Worm (Caenorhabditis elegans) whole organism, young adult: ENCODE data around the gene F12A10.9.

Experiments used
- B0035.1 ChIP-seq: sonication (generic microtip); optimal IDR thresholded peaks from 2 replicates; lab custom pipeline; 2016; ENCODE audit warnings: missing genetic modification characterization, mild to moderate bottlenecking, missing compliant biosample characterization, missing genotype, missing genetic modification reagents
- F23B12.7 ChIP-seq: sonication (generic microtip); optimal IDR thresholded peaks from 2 replicates; lab custom pipeline; 2017; ENCODE audit warnings: missing genetic modification characterization, mild to moderate bottlenecking, missing compliant biosample characterization, antibody characterized with exemption, moderate library complexity; ENCODE audit not compliant: insufficient read depth
- F33H1.4 ChIP-seq: fragments of 200-800 bp; sonication (Bioruptor generic); IDR thresholded peaks from 2 replicates; pipeline ENCODE4 v1.3.6; 2022; ENCODE audit warnings: missing genetic modification reagents, missing genetic modification characterization, missing compliant biosample characterization
- F49E8.2 ChIP-seq: sonication (generic microtip); optimal IDR thresholded peaks from 3 replicates; lab custom pipeline; 2017; ENCODE audit warnings: missing genetic modification characterization, mild to moderate bottlenecking, missing compliant biosample characterization, antibody characterized with exemption, moderate library complexity; ENCODE audit not compliant: insufficient read depth
- K12H6.12 ChIP-seq: fragments of 200-800 bp; sonication (Bioruptor generic); optimal IDR thresholded peaks from 2 replicates; lab custom pipeline; 2018; ENCODE audit warnings: mild to moderate bottlenecking, missing genetic modification characterization, missing compliant biosample characterization
- akir-1 ChIP-seq: fragments of 200-800 bp; sonication (Bioruptor generic); optimal IDR thresholded peaks from 2 replicates; lab custom pipeline; 2018; ENCODE audit warnings: mild to moderate bottlenecking, missing genetic modification characterization, moderate library complexity, missing compliant biosample characterization
- ama-1 ChIP-seq, 3 experiments: fragments of 150-350 bp in 1 of 3; sonication (generic microtip) in 2 of 3; optimal IDR thresholded peaks; 2 replicates each; lab custom pipeline; 2014 to 2018; ENCODE audit warnings: missing biosample characterization in 2 of 3, missing genetic modification characterization in 2 of 3, missing genetic modification reagents in 2 of 3
- atf-7 ChIP-seq: sonication (generic microtip); optimal IDR thresholded peaks from 2 replicates; lab custom pipeline; 2017; ENCODE audit warnings: mild to moderate bottlenecking, missing genetic modification characterization, missing compliant biosample characterization
- attf-6 ChIP-seq: fragments of 200-800 bp; sonication (Bioruptor generic); IDR thresholded peaks from 2 replicates; pipeline ENCODE4 v1.3.6; 2022; ENCODE audit warnings: missing genetic modification reagents, missing genetic modification characterization, missing compliant biosample characterization
- ccch-3 ChIP-seq: fragments of 200-800 bp; sonication (Bioruptor generic); optimal IDR thresholded peaks from 2 replicates; lab custom pipeline; 2018; ENCODE audit warnings: mild to moderate bottlenecking, missing genetic modification characterization, missing compliant biosample characterization
- cebp-1 ChIP-seq, 2 experiments: fragments of 200-800 bp in 1 of 2; sonication (Bioruptor generic) in 1 of 2; sonication (generic microtip) in 1 of 2; IDR thresholded peaks in 1 of 2; optimal IDR thresholded peaks in 1 of 2; 2 replicates each; pipeline versions ENCODE4 v1.3.6 to Lab custom; 2017 to 2022; ENCODE audit warnings: missing compliant biosample characterization in 2 of 2, missing genetic modification characterization in 2 of 2, mild to moderate bottlenecking in 1 of 2, missing genetic modification reagents in 1 of 2, moderate library complexity in 1 of 2
- ceh-91 ChIP-seq: fragments of 200-800 bp; sonication (Bioruptor generic); IDR thresholded peaks from 2 replicates; pipeline ENCODE4 v1.3.6; 2022; ENCODE audit warnings: missing genetic modification reagents, missing genetic modification characterization, missing compliant biosample characterization
- chd-7 ChIP-seq: sonication (generic microtip); optimal IDR thresholded peaks from 2 replicates; lab custom pipeline; 2016; ENCODE audit warnings: mild to moderate bottlenecking, missing genetic modification characterization, moderate library complexity, missing compliant biosample characterization
- dpff-1 ChIP-seq: sonication (generic microtip); optimal IDR thresholded peaks from 2 replicates; lab custom pipeline; 2017; ENCODE audit warnings: mild to moderate bottlenecking, missing genetic modification characterization, missing compliant biosample characterization
- efl-1 ChIP-seq: fragments of 150-350 bp; optimal IDR thresholded peaks from 2 replicates; lab custom pipeline; 2014; ENCODE audit warnings: missing biosample characterization, missing genetic modification reagents, missing genetic modification characterization
- egl-18 ChIP-seq: fragments of 200-800 bp; sonication (Bioruptor generic); IDR thresholded peaks from 2 replicates; pipeline ENCODE4 v1.3.6; 2022; ENCODE audit warnings: missing genetic modification reagents, missing genetic modification characterization, missing compliant biosample characterization
- egl-44 ChIP-seq: fragments of 200-800 bp; sonication (Bioruptor generic); IDR thresholded peaks from 2 replicates; pipeline ENCODE4 v1.3.6; 2022; ENCODE audit warnings: missing genetic modification reagents, missing genetic modification characterization, missing compliant biosample characterization
- ekl-4 ChIP-seq: fragments of 200-800 bp; sonication (Bioruptor generic); IDR thresholded peaks from 2 replicates; pipeline ENCODE4 v1.3.6; 2022; ENCODE audit warnings: missing genetic modification reagents, missing genetic modification characterization, missing compliant biosample characterization
- hmg-1.2 ChIP-seq: fragments of 200-800 bp; sonication (Bioruptor generic); IDR thresholded peaks from 2 replicates; pipeline ENCODE4 v1.3.6; 2022; ENCODE audit warnings: missing genetic modification reagents, missing genetic modification characterization, missing compliant biosample characterization
- hsf-1 ChIP-seq: fragments of 200-800 bp; sonication (Bioruptor generic); IDR thresholded peaks from 2 replicates; pipeline ENCODE4 v1.3.6; 2022; ENCODE audit warnings: missing genetic modification reagents, missing genetic modification characterization, missing compliant biosample characterization
- lin-35 ChIP-seq, 3 experiments: fragments of 150-350 bp in 2 of 3; sonication (generic microtip) in 1 of 3; optimal IDR thresholded peaks; 2 replicates each; lab custom pipeline; 2014 to 2018; ENCODE audit warnings: missing biosample characterization in 3 of 3, missing genetic modification characterization in 3 of 3, missing genetic modification reagents in 3 of 3
- lin-54 ChIP-seq: fragments of 200-800 bp; sonication (Bioruptor generic); optimal IDR thresholded peaks from 2 replicates; lab custom pipeline; 2018; ENCODE audit warnings: mild to moderate bottlenecking, missing genetic modification characterization, missing compliant biosample characterization
- lir-1 ChIP-seq: fragments of 200-800 bp; sonication (Bioruptor generic); conservative IDR thresholded peaks from 2 replicates; pipeline ENCODE4 v1.3.6; 2022; ENCODE audit warnings: missing genetic modification reagents, missing genetic modification characterization, missing compliant biosample characterization
- lsl-1 ChIP-seq: fragments of 200-800 bp; sonication (Bioruptor generic); optimal IDR thresholded peaks from 2 replicates; lab custom pipeline; 2018; ENCODE audit warnings: mild to moderate bottlenecking, missing genetic modification characterization, moderate library complexity, missing compliant biosample characterization
- lsy-27 ChIP-seq: sonication (generic microtip); optimal IDR thresholded peaks from 2 replicates; lab custom pipeline; 2017; ENCODE audit warnings: missing genetic modification characterization, mild to moderate bottlenecking, missing compliant biosample characterization, antibody characterized with exemption, missing genotype, borderline replicate concordance; ENCODE audit not compliant: insufficient read depth
- madf-3 ChIP-seq: fragments of 200-800 bp; sonication (Bioruptor generic); IDR thresholded peaks from 2 replicates; pipeline ENCODE4 v1.3.6; 2022; ENCODE audit warnings: missing genetic modification reagents, missing genetic modification characterization, missing compliant biosample characterization
- madf-6 ChIP-seq: fragments of 200-800 bp; sonication (Bioruptor generic); IDR thresholded peaks from 2 replicates; pipeline ENCODE4 v1.3.6; 2022; ENCODE audit warnings: missing genetic modification reagents, missing genetic modification characterization, missing compliant biosample characterization
- madf-8 ChIP-seq: fragments of 200-800 bp; sonication (Bioruptor generic); conservative IDR thresholded peaks from 2 replicates; pipeline ENCODE4 v1.3.6; 2022; ENCODE audit warnings: missing genetic modification reagents, missing genetic modification characterization, missing compliant biosample characterization
- nhr-179 ChIP-seq: sonication (generic microtip); optimal IDR thresholded peaks from 2 replicates; lab custom pipeline; 2016; ENCODE audit warnings: mild to moderate bottlenecking, missing genetic modification characterization, missing compliant biosample characterization
- rpc-1 ChIP-seq, 2 experiments: fragments of 150-350 bp in 1 of 2; sonication (generic microtip) in 1 of 2; optimal IDR thresholded peaks; 2 replicates each; lab custom pipeline; 2014 to 2018; ENCODE audit warnings: missing biosample characterization in 1 of 2, missing genetic modification characterization in 1 of 2, missing genetic modification reagents in 1 of 2, missing genotype in 1 of 2
- sea-2 ChIP-seq: fragments of 200-800 bp; sonication (Bioruptor generic); IDR thresholded peaks from 2 replicates; pipeline ENCODE4 v1.3.6; 2022; ENCODE audit warnings: missing genetic modification characterization, missing compliant biosample characterization
- xnd-1 ChIP-seq: sonication (generic microtip); optimal IDR thresholded peaks from 2 replicates; lab custom pipeline; 2016; ENCODE audit warnings: missing genotype, missing genetic modification reagents, missing genetic modification characterization, missing compliant biosample characterization
- ztf-18 ChIP-seq: sonication (generic microtip); optimal IDR thresholded peaks from 2 replicates; lab custom pipeline; 2016; ENCODE audit warnings: missing genotype, mild to moderate bottlenecking, missing genetic modification characterization, missing compliant biosample characterization

Gene F12A10.9

ce11 chrII:5455650-5456355, 42.7 kb upstream of the F12A10.9 start, which contains the start of gene daz-1 (continued):
- TF ChIP-seq F49E8.2 (tag; lab: Kevin White, UChicago) (peak; percentile 40), hsf-1 (GFP tag; lab: Robert Waterston, UW) (no peak), lin-54 (peak; percentile 93)

DNA sequence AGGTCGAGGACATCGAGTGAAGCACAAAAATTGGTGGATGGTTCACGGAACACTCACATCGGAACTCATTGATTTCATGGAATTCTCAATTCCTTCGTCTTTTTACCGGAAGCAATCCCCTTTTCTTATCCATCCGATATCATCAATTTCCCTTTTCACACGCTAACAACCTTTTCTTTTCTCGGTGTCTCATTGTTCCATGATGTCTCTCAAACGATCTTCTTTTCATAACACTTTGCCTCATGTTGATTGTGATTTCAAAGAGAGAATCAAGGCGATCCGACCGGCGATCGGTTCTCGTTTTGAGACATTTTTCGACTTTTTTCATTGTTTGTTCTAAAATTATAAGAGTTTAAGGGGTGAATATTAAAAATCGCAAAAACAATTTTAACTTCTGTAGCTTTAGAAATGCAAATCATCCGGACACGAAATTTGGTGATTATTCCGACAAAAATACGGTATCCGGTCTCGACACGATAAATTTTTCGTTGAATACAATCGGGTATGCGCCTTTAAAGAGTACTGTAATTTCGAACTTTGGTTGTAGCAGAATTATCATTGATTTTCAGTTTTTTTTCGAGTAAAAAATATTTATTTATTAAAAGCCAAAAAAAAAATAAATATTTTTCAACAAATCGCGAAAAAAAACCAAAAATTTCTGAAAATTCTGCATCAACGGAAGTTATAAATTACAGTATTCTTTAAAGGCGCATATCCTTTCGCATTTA, 39.6 kb upstream of the F12A10.9 start:
- TF ChIP-seq F33H1.4 (GFP tag; lab: Robert Waterston, UW) (peak; percentile 57; the same call in 1 of the 2 replicates), lsy-27 (no peak), attf-6 (GFP tag; lab: Robert Waterston, UW) (no peak), xnd-1 (tag; lab: Kevin White, UChicago) (peak; percentile 39), madf-3 (0 out of 2 replicates have a peak, but pooled peaks have one; percentile 46), F23B12.7 (no peak), lsl-1 (GFP tag; lab: Kevin White, UChicago) (peak; percentile 80)

DNA sequence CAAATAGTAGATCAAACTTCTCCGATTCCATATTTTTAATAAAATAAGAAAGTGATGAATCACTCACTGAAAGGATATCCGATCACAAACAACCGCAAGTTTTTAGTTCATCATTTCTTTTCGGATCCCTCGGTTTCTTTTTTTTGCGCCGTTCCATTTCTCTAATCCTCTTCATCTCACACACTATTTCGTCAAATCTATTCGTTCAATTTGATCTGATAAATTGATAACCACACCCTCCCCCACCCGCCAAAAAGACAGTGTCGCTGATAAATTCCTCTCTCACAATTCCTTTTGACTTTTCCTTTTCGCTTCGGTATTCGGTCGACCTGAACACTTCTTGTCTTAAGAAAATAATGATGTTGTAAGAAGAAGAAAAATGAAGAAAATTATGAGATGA, 39.0 kb upstream of the F12A10.9 start:
- peak; percentile 87 for TF ChIP-seq hmg-1.2 (GFP tag; lab: Robert Waterston, UW)
- TF ChIP-seq egl-44 (GFP tag; lab: Robert Waterston, UW), result no peak
- TF ChIP-seq, all 124 proteins: peak for 1

ce11 chrII:5460911-5461310, 37.6 kb upstream of the F12A10.9 start:
- TF ChIP-seq K12H6.12 (tag; lab: Kevin White, UChicago) (no peak), sea-2 (GFP tag; lab: Robert Waterston, UW) (no peak), ama-1 (optimal IDR thresholded peaks at IDR 0.05; lab: Kevin White, UChicago) (no peak), ama-1 (GFP tag; optimal IDR thresholded peaks at IDR 0.05; lab: Kevin White, UChicago) (no peak), egl-18 (no peak), atf-7 (tag; lab: Kevin White, UChicago) (no peak), ztf-18 (tag; lab: Kevin White, UChicago) (no peak), ccch-3 (GFP tag; lab: Kevin White, UChicago) (no peak), chd-7 (tag; lab: Kevin White, UChicago) (no peak)

DNA sequence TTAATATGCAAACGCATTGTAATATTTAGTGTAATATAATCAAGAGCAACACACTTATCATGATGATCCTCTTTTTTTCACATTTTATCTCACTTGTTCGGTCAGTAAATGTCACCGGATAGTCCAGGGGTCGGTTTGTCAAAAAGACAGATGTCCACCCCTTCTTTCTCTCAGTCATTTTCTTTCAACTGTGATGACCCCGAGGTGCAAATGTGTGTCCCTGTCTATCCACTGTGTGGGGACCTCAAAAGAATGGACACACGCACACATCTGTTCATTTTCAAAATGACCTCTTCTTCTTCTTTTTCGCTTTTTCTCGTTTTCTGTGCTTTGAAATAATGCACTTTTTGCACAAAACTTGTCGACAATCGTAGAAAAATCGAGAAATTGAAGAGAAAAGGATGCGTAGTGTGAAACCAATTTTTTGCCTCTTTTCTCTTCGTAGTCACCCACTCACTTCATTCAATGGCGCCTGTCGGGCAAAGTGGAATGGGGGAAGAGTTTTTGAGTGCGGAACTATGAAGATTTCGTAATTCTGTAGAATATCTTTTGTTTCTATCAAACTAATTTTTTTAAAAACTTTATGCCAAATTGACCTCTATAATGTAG, 34.7 kb upstream of the F12A10.9 start:
- TF ChIP-seq cebp-1 (GFP tag; IDR thresholded peaks at IDR 0.05; lab: Robert Waterston, UW) (no peak), cebp-1 (tag; optimal IDR thresholded peaks at IDR 0.05; lab: Kevin White, UChicago) (peak; percentile 70), dpff-1 (tag; lab: Kevin White, UChicago) (no peak)

DNA sequence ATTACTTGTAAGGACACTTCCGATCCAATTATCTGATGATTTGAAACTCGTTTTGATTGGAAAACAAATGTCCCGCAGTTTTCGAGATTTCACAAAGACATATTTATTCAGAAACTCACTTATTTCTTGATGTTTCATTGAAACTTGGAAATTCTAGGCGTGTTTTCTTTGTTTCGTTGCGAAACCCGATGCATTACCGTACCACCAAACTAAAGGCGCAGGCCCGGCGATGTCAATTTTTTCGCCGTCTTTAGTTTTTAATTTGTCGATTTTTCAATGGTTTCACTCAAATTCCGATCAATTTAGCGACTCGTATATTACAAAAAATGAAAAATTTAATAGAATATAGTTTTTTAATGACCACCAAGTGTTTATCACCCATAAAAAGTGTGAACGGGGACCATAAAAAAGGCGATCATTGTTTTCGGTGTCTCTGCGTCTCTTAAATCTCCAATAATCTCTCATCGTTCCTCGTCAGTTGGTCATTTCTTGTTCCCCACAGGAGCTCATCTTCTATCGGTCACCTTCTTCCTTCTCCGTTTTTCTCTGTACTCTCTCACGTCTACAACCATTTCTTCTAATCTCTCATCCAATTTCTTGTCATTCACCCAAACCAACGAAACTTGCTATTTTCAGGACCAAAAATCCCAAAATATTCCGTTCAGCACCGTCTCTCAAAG, 32.6 kb upstream of the F12A10.9 start, which contains the start of gene clr-1:
clr-1 (plus strand) TSS at position 630 of the 680 bp plus-strand sequence.
- peak; percentile 89 for TF ChIP-seq xnd-1 (tag; lab: Kevin White, UChicago)
- peak; percentile 49; the same call in 1 of the 2 replicates for TF ChIP-seq hmg-1.2 (GFP tag; lab: Robert Waterston, UW)
- peak; percentile 79 for TF ChIP-seq ceh-91 (GFP tag; lab: Robert Waterston, UW)
- no peak for TF ChIP-seq lin-35 (GFP tag; optimal IDR thresholded peaks at IDR 0.05; lab: Kevin White, UChicago)
- no peak for TF ChIP-seq rpc-1 (optimal IDR thresholded peaks at IDR 0.05; lab: Kevin White, UChicago)
- TF ChIP-seq rpc-1 (tag; optimal IDR thresholded peaks at IDR 0.05; lab: Kevin White, UChicago), result no peak
- TF ChIP-seq akir-1, result no peak
- peak; percentile 89 for TF ChIP-seq F33H1.4 (GFP tag; lab: Robert Waterston, UW)
- no peak for TF ChIP-seq nhr-179 (tag; lab: Kevin White, UChicago)
- peak; percentile 6 for TF ChIP-seq efl-1
- peak; percentile 92 for TF ChIP-seq madf-8
- peak; percentile 94 for TF ChIP-seq madf-6 (GFP tag; lab: Robert Waterston, UW)
- no peak for TF ChIP-seq lir-1 (GFP tag; lab: Robert Waterston, UW)
- no peak for TF ChIP-seq B0035.1 (tag; lab: Kevin White, UChicago)
- no peak for TF ChIP-seq ekl-4 (GFP tag; lab: Robert Waterston, UW)
